Worm (Caenorhabditis elegans): ENCODE results near the gene octr-1.

The octr-1 gene

DNA sequence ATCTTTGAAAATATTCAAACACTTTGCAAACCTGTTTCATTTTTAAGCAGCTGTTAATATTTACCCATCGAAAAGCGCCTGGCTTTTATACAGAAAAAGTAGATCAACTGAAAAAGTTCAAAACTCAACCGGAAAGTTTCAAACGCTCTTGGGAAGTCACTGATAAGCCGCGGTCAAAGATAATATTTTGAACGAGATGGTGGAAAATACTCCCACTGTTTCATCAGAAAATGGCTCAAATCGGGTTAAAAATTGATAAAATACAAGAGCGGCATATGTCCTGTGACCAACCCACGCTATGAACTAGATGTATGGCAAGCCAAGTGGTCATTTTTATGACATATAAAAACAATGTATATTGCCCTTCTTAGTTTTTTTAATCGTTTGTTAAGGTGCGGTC, 11.8 kb downstream of the octr-1 start, which contains the start of gene sulp-2:
Gene sulp-2 (minus strand): TSS at position 107 of the 400 bp plus-strand sequence.
- TF ChIP-seq lin-39 (tag; optimal IDR thresholded peaks at IDR 0.05) (no peak), gmeb-1 (tag; optimal IDR thresholded peaks at IDR 0.05) (no peak), mab-5 (tag; optimal IDR thresholded peaks at IDR 0.05) (no peak), ztf-11 (tag; optimal IDR thresholded peaks at IDR 0.05) (no peak), elt-1 (tag; optimal IDR thresholded peaks at IDR 0.05) (no peak), nhr-10 (tag; optimal IDR thresholded peaks at IDR 0.05) (no peak), mbf-1 (tag; optimal IDR thresholded peaks at IDR 0.05) (no peak), ZK546.5 (tag; optimal IDR thresholded peaks at IDR 0.05) (no peak), nhr-129 (tag; optimal IDR thresholded peaks at IDR 0.05) (no peak), snpc-4 (tag; optimal IDR thresholded peaks at IDR 0.05) (no peak), blmp-1 (tag; optimal IDR thresholded peaks at IDR 0.05; ENCODE audit: insufficient read depth) (no peak), unc-62 (GFP tag; optimal IDR thresholded peaks at IDR 0.05) (no peak), F13H6.1 (tag; optimal IDR thresholded peaks at IDR 0.05) (no peak), nhr-237 (tag; optimal IDR thresholded peaks at IDR 0.05) (no peak), skn-1 (tag; optimal IDR thresholded peaks at IDR 0.05) (no peak), dmd-4 (tag; optimal IDR thresholded peaks at IDR 0.05) (no peak), C34F6.9 (tag; optimal IDR thresholded peaks at IDR 0.05) (no peak), mdl-1 (tag; optimal IDR thresholded peaks at IDR 0.05) (no peak)

DNA sequence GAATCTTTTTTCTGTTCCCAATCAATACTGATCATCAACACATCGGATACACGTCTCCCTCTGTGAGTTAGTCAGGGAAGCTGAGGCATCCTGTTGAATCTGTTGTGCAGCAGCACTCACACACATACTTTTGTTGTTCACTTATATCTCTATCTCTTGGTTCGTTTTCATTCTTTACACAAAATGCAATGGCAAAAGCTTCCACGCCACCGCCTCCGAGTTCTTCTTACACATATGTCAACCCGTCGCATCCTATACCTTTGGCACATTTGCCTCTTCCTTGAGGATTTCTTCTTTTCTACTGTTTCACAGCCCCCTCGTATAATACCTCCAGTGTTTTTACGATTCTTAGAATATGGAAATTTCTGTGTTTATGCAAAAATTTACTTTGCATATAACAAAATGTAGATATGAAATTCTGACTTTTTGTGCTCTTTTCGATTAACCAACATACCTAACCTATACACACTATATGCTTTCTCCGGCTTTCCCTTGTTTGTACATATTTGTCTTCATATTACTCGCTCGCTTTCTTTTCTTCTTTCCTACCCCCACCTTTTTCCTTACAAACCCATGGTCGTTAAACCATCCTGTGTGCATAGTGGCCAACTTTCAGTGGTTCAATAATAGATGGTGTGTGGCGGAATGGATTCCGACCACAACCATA, 18.4 kb downstream of the octr-1 start, which contains the start of gene unc-97:
Gene unc-97 (plus strand): TSS at position 617 of the 667 bp plus-strand sequence.
- TF ChIP-seq nhr-129 (tag; optimal IDR thresholded peaks at IDR 0.05) = peak; percentile 36
- no peak for TF ChIP-seq fos-1 (tag; optimal IDR thresholded peaks at IDR 0.05)

DNA sequence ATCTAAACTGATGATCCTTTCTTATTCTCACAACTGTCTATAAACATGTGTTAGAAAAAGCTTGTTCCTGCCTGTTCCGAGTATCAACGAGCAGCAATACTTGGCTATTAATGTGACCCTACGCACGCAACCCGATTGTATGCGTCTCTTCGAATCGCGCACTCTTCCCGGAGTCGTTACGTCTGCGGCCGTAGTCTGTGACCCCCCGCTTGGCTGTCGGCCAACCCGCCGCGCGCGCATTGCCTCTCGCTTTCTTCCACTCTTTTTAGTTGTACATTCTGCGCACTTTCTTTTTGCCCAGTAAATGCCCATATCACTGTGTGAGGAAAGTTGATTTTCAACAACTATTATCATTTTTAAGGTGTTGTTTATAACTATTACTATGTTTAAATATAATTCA, 19.2 kb downstream of the octr-1 start:
- TF ChIP-seq lsy-2 (tag; optimal IDR thresholded peaks at IDR 0.05) (peak in 1 of 2 experiments; percentile 31), sma-3 (GFP tag; optimal IDR thresholded peaks at IDR 0.05) (no peak), nhr-129 (tag; optimal IDR thresholded peaks at IDR 0.05) (peak; percentile 60), nhr-6 (tag; optimal IDR thresholded peaks at IDR 0.05) (no peak), egl-27 (tag; optimal IDR thresholded peaks at IDR 0.05) (peak; percentile 2), blmp-1 (tag; optimal IDR thresholded peaks at IDR 0.05; ENCODE audit: insufficient read depth) (peak; percentile 42), peb-1 (tag; optimal IDR thresholded peaks at IDR 0.05) (no peak), zag-1 (tag; optimal IDR thresholded peaks at IDR 0.05) (peak; percentile 39), sem-4 (tag; optimal IDR thresholded peaks at IDR 0.05) (peak; percentile 55), mab-5 (tag; optimal IDR thresholded peaks at IDR 0.05) (peak; percentile 54), crh-2 (tag; optimal IDR thresholded peaks at IDR 0.05) (no peak), C34F6.9 (tag; optimal IDR thresholded peaks at IDR 0.05) (peak; percentile 31), unc-55 (GFP tag; optimal IDR thresholded peaks at IDR 0.05) (peak; percentile 15), snpc-4 (tag; optimal IDR thresholded peaks at IDR 0.05) (no peak), nhr-10 (tag; optimal IDR thresholded peaks at IDR 0.05) (no peak), lin-39 (tag; optimal IDR thresholded peaks at IDR 0.05) (no peak), F13H6.1 (tag; optimal IDR thresholded peaks at IDR 0.05) (peak; percentile 68), sma-9 (GFP tag; optimal IDR thresholded peaks at IDR 0.05) (peak; percentile 58), sma-9 (tag; optimal IDR thresholded peaks at IDR 0.05) (no peak), ceh-16 (tag; optimal IDR thresholded peaks at IDR 0.05) (peak; percentile 47)

DNA sequence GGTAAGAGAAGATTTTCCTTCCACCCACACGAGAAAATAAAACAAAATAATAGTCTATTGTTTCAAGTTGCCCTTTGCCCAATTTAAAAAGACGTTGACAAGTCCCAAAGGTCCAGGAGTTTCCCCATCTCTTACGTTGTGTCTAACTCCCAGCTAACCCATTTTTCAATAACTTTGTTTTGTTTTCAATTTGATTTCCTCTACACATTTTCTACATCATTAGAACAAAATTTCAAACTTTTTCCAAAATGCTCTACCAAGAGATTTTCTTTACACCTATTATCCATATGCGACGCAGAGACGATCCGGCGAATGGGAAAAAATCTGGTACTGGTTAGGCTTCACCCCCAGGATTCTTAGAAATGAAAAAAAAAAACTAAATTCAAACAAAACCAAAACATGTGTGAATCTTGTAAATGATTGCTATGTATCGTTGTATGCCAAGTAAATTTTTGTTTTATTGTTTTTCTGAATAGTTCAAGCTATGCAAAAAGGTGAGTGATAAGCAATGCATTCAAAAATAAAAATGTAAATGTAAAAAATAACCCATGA, 31.3 kb downstream of the octr-1 start:
- TF ChIP-seq nhr-6 (tag; optimal IDR thresholded peaks at IDR 0.05) (no peak), lin-39 (tag; optimal IDR thresholded peaks at IDR 0.05) (no peak), fos-1 (tag; optimal IDR thresholded peaks at IDR 0.05) (no peak), dmd-4 (tag; optimal IDR thresholded peaks at IDR 0.05) (no peak), mdl-1 (tag; optimal IDR thresholded peaks at IDR 0.05) (no peak), zag-1 (tag; optimal IDR thresholded peaks at IDR 0.05) (no peak), sma-3 (GFP tag; optimal IDR thresholded peaks at IDR 0.05) (no peak), elt-1 (tag; optimal IDR thresholded peaks at IDR 0.05) (no peak), nhr-25 (tag; optimal IDR thresholded peaks at IDR 0.05) (no peak), elt-3 (tag; optimal IDR thresholded peaks at IDR 0.05) (no peak), mab-5 (tag; optimal IDR thresholded peaks at IDR 0.05) (no peak), nhr-129 (tag; optimal IDR thresholded peaks at IDR 0.05) (no peak), crh-2 (tag; optimal IDR thresholded peaks at IDR 0.05) (no peak), F13H6.1 (tag; optimal IDR thresholded peaks at IDR 0.05) (no peak), nhr-12 (tag; optimal IDR thresholded peaks at IDR 0.05) (no peak), gmeb-1 (tag; optimal IDR thresholded peaks at IDR 0.05) (no peak), Y55F3AM.14 (GFP tag; optimal IDR thresholded peaks at IDR 0.05) (no peak), ZK546.5 (tag; optimal IDR thresholded peaks at IDR 0.05) (no peak)
